Worm (Caenorhabditis elegans): ENCODE measurements around the gene ceh-7.

- TF ChIP-seq unc-62 (GFP tag; optimal IDR thresholded peaks at IDR 0.05), result no peak
- no peak for TF ChIP-seq ama-1 (optimal IDR thresholded peaks at IDR 0.05)
- TF ChIP-seq C04F5.9 (tag; optimal IDR thresholded peaks at IDR 0.05), result no peak
- TF ChIP-seq nhr-77 (tag; optimal IDR thresholded peaks at IDR 0.05), result no peak
- no peak for TF ChIP-seq unc-130 (tag; optimal IDR thresholded peaks at IDR 0.05)
- TF ChIP-seq nhr-20 (tag; optimal IDR thresholded peaks at IDR 0.05), result no peak
- no peak for TF ChIP-seq nhr-76 (tag; optimal IDR thresholded peaks at IDR 0.05)
- no peak for TF ChIP-seq nhr-11 (tag; optimal IDR thresholded peaks at IDR 0.05)
- TF ChIP-seq nhr-28 (tag; optimal IDR thresholded peaks at IDR 0.05), result no peak
These were observed 815 bp upstream of the ceh-7 start, which contains the start of gene prx-5 for ce11 chrII:8704413-8704874.
